Worm (Caenorhabditis elegans): ENCODE measurements around the gene pvf-1.

- TF ChIP-seq mep-1 (tag; optimal IDR thresholded peaks at IDR 0.05) (no peak), fos-1 (tag; optimal IDR thresholded peaks at IDR 0.05) (no peak), alr-1 (tag; optimal IDR thresholded peaks at IDR 0.05; ENCODE audit: borderline replicate concordance) (no peak), nhr-12 (tag; optimal IDR thresholded peaks at IDR 0.05) (no peak), lin-39 (tag; optimal IDR thresholded peaks at IDR 0.05) (no peak), ztf-11 (tag; optimal IDR thresholded peaks at IDR 0.05) (no peak)
Observed at ce11 chrIII:1833984-1834563, 10.0 kb upstream of the pvf-1 start, which contains the start of gene rexd-1.
